Fruit fly (Drosophila melanogaster): Measurements from ENCODE around the gene CG15695.

dm6 chr3R:20823704-20824454 lies 18.1 kb upstream of the CG15695 start, which contains the start of gene CG17272:
- TF ChIP-seq EcR (GFP tag; optimal IDR thresholded peaks at IDR 0.05): no peak
- TF ChIP-seq usp (GFP tag; optimal IDR thresholded peaks at IDR 0.05): no peak

Data from whole organism.